Fruit fly (Drosophila melanogaster) whole organism, embryonic: ENCODE results near the gene CG13920.

Experiments used
- Abd-B ChIP-seq: fragments of 200-800 bp; sonication (Bioruptor generic); optimal IDR thresholded peaks from 2 replicates; lab custom pipeline; 2018; ENCODE audit warnings: missing biosample characterization, mild to moderate bottlenecking, missing genetic modification characterization, moderate library complexity
- CG10267 ChIP-seq: fragments of 200-800 bp; sonication (Bioruptor generic); optimal IDR thresholded peaks from 2 replicates; lab custom pipeline; 2018; ENCODE audit warnings: missing biosample characterization, mild to moderate bottlenecking, missing genetic modification characterization, moderate library complexity
- CG11456 ChIP-seq: fragments of 200-800 bp; sonication (Bioruptor generic); IDR thresholded peaks from 3 replicates; pipeline ENCODE4 v1.3.6; 2022; ENCODE audit warnings: missing biosample characterization, missing genetic modification characterization
- CG12744 ChIP-seq: fragments of 200-800 bp; sonication (Bioruptor generic); optimal IDR thresholded peaks from 2 replicates; lab custom pipeline; 2016; ENCODE audit warnings: missing biosample characterization, missing genetic modification characterization
- CG12942 ChIP-seq: fragments of 200-800 bp; sonication (Bioruptor generic); optimal IDR thresholded peaks from 3 replicates; lab custom pipeline; 2016; ENCODE audit warnings: missing biosample characterization, missing genetic modification characterization
- CG14014 ChIP-seq: fragments of 200-800 bp; sonication (Bioruptor generic); IDR thresholded peaks from 2 replicates; pipeline ENCODE4 v1.3.6; 2022; ENCODE audit warnings: missing biosample characterization, missing genetic modification characterization
- CG15269 ChIP-seq: fragments of 200-800 bp; sonication (Bioruptor generic); optimal IDR thresholded peaks from 2 replicates; lab custom pipeline; 2018; ENCODE audit warnings: missing biosample characterization, mild to moderate bottlenecking, missing genetic modification characterization, moderate library complexity
- CG18619 ChIP-seq: fragments of 200-800 bp; sonication (Bioruptor generic); optimal IDR thresholded peaks from 3 replicates; lab custom pipeline; 2017; ENCODE audit warnings: missing biosample characterization, mild to moderate bottlenecking, missing genetic modification characterization
- CG18764 ChIP-seq: fragments of 200-800 bp; sonication (Bioruptor generic); optimal IDR thresholded peaks from 3 replicates; lab custom pipeline; 2016; ENCODE audit warnings: missing biosample characterization, missing genetic modification characterization
- CG2889 ChIP-seq: fragments of 200-800 bp; sonication (Bioruptor generic); IDR thresholded peaks from 3 replicates; pipeline ENCODE4 v1.3.6; 2022; ENCODE audit warnings: missing biosample characterization, missing genetic modification characterization
- CG30403 ChIP-seq: fragments of 200-800 bp; sonication (Bioruptor generic); optimal IDR thresholded peaks from 3 replicates; lab custom pipeline; 2016; ENCODE audit warnings: missing biosample characterization, missing genetic modification characterization
- CG32772 ChIP-seq: fragments of 200-800 bp; sonication (Bioruptor generic); IDR thresholded peaks from 2 replicates; pipeline ENCODE4 v1.3.6; 2022; ENCODE audit warnings: missing biosample characterization, missing genetic modification characterization
- CG3407 ChIP-seq: fragments of 200-800 bp; sonication (Bioruptor generic); optimal IDR thresholded peaks from 2 replicates; lab custom pipeline; 2018; ENCODE audit warnings: missing biosample characterization, mild to moderate bottlenecking, missing genetic modification characterization
- CG42726 ChIP-seq: fragments of 200-800 bp; sonication (Bioruptor generic); IDR thresholded peaks from 2 replicates; pipeline ENCODE4 v1.3.6; 2022; ENCODE audit warnings: missing biosample characterization, missing genetic modification characterization; ENCODE audit not compliant: partially characterized antibody
- CG6654 ChIP-seq: fragments of 200-800 bp; sonication (Bioruptor generic); optimal IDR thresholded peaks from 2 replicates; lab custom pipeline; 2017; ENCODE audit warnings: missing biosample characterization, mild to moderate bottlenecking, missing genetic modification characterization
- CG7357 ChIP-seq: fragments of 200-800 bp; sonication (Bioruptor generic); IDR thresholded peaks from 3 replicates; pipeline ENCODE4 v1.3.6; 2022; ENCODE audit warnings: missing biosample characterization, missing genetic modification characterization
- CG9727 ChIP-seq: fragments of 200-800 bp; sonication (Bioruptor generic); optimal IDR thresholded peaks from 3 replicates; lab custom pipeline; 2017; ENCODE audit warnings: missing biosample characterization, mild to moderate bottlenecking, missing genetic modification characterization
- Dip3 ChIP-seq: fragments of 200-800 bp; sonication (Bioruptor generic); optimal IDR thresholded peaks from 3 replicates; lab custom pipeline; 2016; ENCODE audit warnings: missing biosample characterization, missing genetic modification characterization
- Elba2 ChIP-seq: fragments of 200-800 bp; sonication (Bioruptor generic); optimal IDR thresholded peaks from 3 replicates; lab custom pipeline; 2016; ENCODE audit warnings: missing biosample characterization, missing genetic modification characterization
- Ets65A ChIP-seq: fragments of 200-800 bp; sonication (Bioruptor generic); peaks from one replicate; lab custom pipeline; 2016; ENCODE audit warnings: missing biosample characterization, missing genetic modification characterization
- Ets97D ChIP-seq: fragments of 200-800 bp; sonication (Bioruptor generic); optimal IDR thresholded peaks from 3 replicates; lab custom pipeline; 2016; ENCODE audit warnings: missing biosample characterization, missing genetic modification characterization
- Fer3 ChIP-seq: fragments of 200-800 bp; sonication (Bioruptor generic); optimal IDR thresholded peaks from 2 replicates; lab custom pipeline; 2018; ENCODE audit warnings: missing biosample characterization, mild to moderate bottlenecking, missing genetic modification characterization, moderate library complexity
- Gsc ChIP-seq: fragments of 200-800 bp; sonication (Bioruptor generic); IDR thresholded peaks from 2 replicates; pipeline ENCODE4 v1.3.6; 2022; ENCODE audit warnings: missing biosample characterization, missing genetic modification characterization
- Hmx ChIP-seq: fragments of 200-800 bp; sonication (Bioruptor generic); optimal IDR thresholded peaks from 2 replicates; lab custom pipeline; 2016; ENCODE audit warnings: missing biosample characterization, missing genetic modification characterization
- Hr3 ChIP-seq: fragments of 200-800 bp; sonication (Bioruptor generic); optimal IDR thresholded peaks from 3 replicates; lab custom pipeline; 2016; ENCODE audit warnings: missing biosample characterization, missing genetic modification characterization
- Hr51 ChIP-seq, 2 experiments: fragments of 200-800 bp; sonication (Bioruptor generic); optimal IDR thresholded peaks; 2 replicates in 1 of 2; 3 replicates in 1 of 2; lab custom pipeline; 2016 to 2018; ENCODE audit warnings: missing biosample characterization in 2 of 2, missing genetic modification characterization in 2 of 2, mild to moderate bottlenecking in 1 of 2, moderate library complexity in 1 of 2
- Med ChIP-seq: fragments of 200-800 bp; sonication (Bioruptor generic); peaks from one replicate; lab custom pipeline; 2016; ENCODE audit warnings: missing biosample characterization, missing genetic modification characterization, mild to moderate bottlenecking, inconsistent platforms, moderate library complexity
- Mrtf ChIP-seq: fragments of 200-800 bp; sonication (Bioruptor generic); IDR thresholded peaks from 3 replicates; pipeline ENCODE4 v1.3.6; 2022; ENCODE audit warnings: missing biosample characterization, missing genetic modification characterization
- Myb ChIP-seq: fragments of 200-800 bp; sonication (Bioruptor generic); optimal IDR thresholded peaks from 2 replicates; lab custom pipeline; 2016; ENCODE audit warnings: missing biosample characterization, missing genetic modification characterization
- Ssrp ChIP-seq: fragments of 200-800 bp; sonication (Bioruptor generic); optimal IDR thresholded peaks from 2 replicates; lab custom pipeline; 2018; ENCODE audit warnings: missing biosample characterization, mild to moderate bottlenecking, missing genetic modification characterization, moderate library complexity
- ab ChIP-seq: fragments of 200-800 bp; sonication (Bioruptor generic); optimal IDR thresholded peaks from 2 replicates; lab custom pipeline; 2016; ENCODE audit warnings: missing biosample characterization, missing genetic modification characterization
- ac ChIP-seq: fragments of 200-800 bp; sonication (Bioruptor generic); optimal IDR thresholded peaks from 3 replicates; lab custom pipeline; 2017; ENCODE audit warnings: missing biosample characterization, mild to moderate bottlenecking, missing genetic modification characterization
- ara ChIP-seq: fragments of 200-800 bp; sonication (Bioruptor generic); IDR thresholded peaks from 2 replicates; pipeline ENCODE4 v1.3.6; 2022; ENCODE audit warnings: missing biosample characterization, missing genetic modification characterization
- bbx ChIP-seq: fragments of 200-800 bp; sonication (Bioruptor generic); IDR thresholded peaks from 2 replicates; pipeline ENCODE4 v1.3.6; 2022; ENCODE audit warnings: missing biosample characterization, missing genetic modification characterization; ENCODE audit not compliant: partially characterized antibody
- cad ChIP-seq: fragments of >200 bp; optimal IDR thresholded peaks from 2 replicates; lab custom pipeline; 2017; ENCODE audit warnings: missing biosample characterization, missing genetic modification characterization
- cas ChIP-seq: fragments of 200-800 bp; sonication (Bioruptor generic); IDR thresholded peaks from 2 replicates; pipeline ENCODE4 v1.3.6; 2022; ENCODE audit warnings: missing biosample characterization, missing genetic modification characterization
- chif ChIP-seq, 2 experiments: fragments of 200-800 bp; sonication (Bioruptor generic); optimal IDR thresholded peaks; 3 replicates each; lab custom pipeline; 2016; ENCODE audit warnings: missing biosample characterization in 2 of 2, missing genetic modification characterization in 2 of 2
- chinmo ChIP-seq: fragments of 200-800 bp; sonication (Bioruptor generic); IDR thresholded peaks from 4 replicates; pipeline ENCODE4 v1.3.6; 2022; ENCODE audit warnings: missing biosample characterization, missing genetic modification characterization; ENCODE audit not compliant: partially characterized antibody
- dmrt11E ChIP-seq: fragments of 200-800 bp; sonication (Bioruptor generic); optimal IDR thresholded peaks from 3 replicates; lab custom pipeline; 2018; ENCODE audit warnings: missing biosample characterization, mild to moderate bottlenecking, missing genetic modification characterization, moderate library complexity
- eyg ChIP-seq: fragments of 200-800 bp; sonication (Bioruptor generic); optimal IDR thresholded peaks from 3 replicates; lab custom pipeline; 2016; ENCODE audit warnings: missing biosample characterization, missing genetic modification characterization
- gfzf ChIP-seq: fragments of 200-800 bp; sonication (Bioruptor generic); optimal IDR thresholded peaks from 2 replicates; lab custom pipeline; 2016; ENCODE audit warnings: missing biosample characterization, mild to moderate bottlenecking, missing genetic modification characterization, moderate library complexity
- ham ChIP-seq: fragments of 200-800 bp; sonication (Bioruptor generic); IDR thresholded peaks from 2 replicates; pipeline ENCODE4 v1.3.6; 2022; ENCODE audit warnings: missing biosample characterization, missing genetic modification characterization
- maf-S ChIP-seq: fragments of 200-800 bp; sonication (Bioruptor generic); optimal IDR thresholded peaks from 2 replicates; lab custom pipeline; 2016; ENCODE audit warnings: missing biosample characterization, missing genetic modification characterization
- nerfin-2 ChIP-seq: fragments of 200-800 bp; sonication (Bioruptor generic); IDR thresholded peaks from 2 replicates; pipeline ENCODE4 v1.3.6; 2022; ENCODE audit warnings: missing biosample characterization, missing genetic modification characterization; ENCODE audit not compliant: partially characterized antibody
- pita ChIP-seq: fragments of 200-800 bp; sonication (Bioruptor generic); optimal IDR thresholded peaks from 2 replicates; lab custom pipeline; 2017; ENCODE audit warnings: missing biosample characterization, mild to moderate bottlenecking, missing genetic modification characterization
- ro ChIP-seq: fragments of 200-800 bp; sonication (Bioruptor generic); IDR thresholded peaks from 2 replicates; pipeline ENCODE4 v1.3.6; 2022; ENCODE audit warnings: missing biosample characterization, missing genetic modification characterization
- tap ChIP-seq: fragments of 200-800 bp; optimal IDR thresholded peaks from 3 replicates; lab custom pipeline; 2019; ENCODE audit warnings: missing biosample characterization, mild to moderate bottlenecking, missing genetic modification characterization, moderate library complexity
- trem ChIP-seq: fragments of 200-800 bp; optimal IDR thresholded peaks from 3 replicates; lab custom pipeline; 2019; ENCODE audit warnings: missing biosample characterization, mild to moderate bottlenecking, missing genetic modification characterization, moderate library complexity
- zf30C ChIP-seq: fragments of 200-800 bp; sonication (Bioruptor generic); optimal IDR thresholded peaks from 3 replicates; lab custom pipeline; 2018; ENCODE audit warnings: missing biosample characterization, mild to moderate bottlenecking, missing genetic modification characterization

The CG13920 gene

dm6 chr3L:1639185-1639812, 9.4 kb upstream of the CG13920 start, which contains the start of the genes Mettl2 and Bgb (continued):
- TF ChIP-seq ab (GFP tag; lab: Kevin White, UChicago) (peak; percentile 49), trem (tag; lab: Kevin White, UChicago) (peak; percentile 78), Myb (GFP tag; lab: Kevin White, UChicago) (peak; percentile 80), CG10267 (tag; lab: Kevin White, UChicago) (peak; percentile 66), cad (no peak), ro (GFP tag; lab: Robert Waterston, UW) (peak; percentile 66), zf30C (GFP tag; lab: Kevin White, UChicago) (no peak), Elba2 (GFP tag; lab: Kevin White, UChicago) (peak; percentile 23), CG7357 (GFP tag; lab: Robert Waterston, UW) (peak; percentile 75), Ets97D (peak; percentile 69), Mrtf (GFP tag; lab: Robert Waterston, UW) (peak; percentile 78), CG11456 (GFP tag; lab: Robert Waterston, UW) (peak; percentile 86), CG14014 (peak; percentile 75), ham (GFP tag; lab: Robert Waterston, UW) (0 out of 2 replicates have a peak, but pooled peaks have one; percentile 31), bbx (GFP tag; lab: Robert Waterston, UW) (peak; percentile 41; the same call in 1 of the 2 replicates), gfzf (GFP tag; lab: Kevin White, UChicago) (peak; percentile 64), dmrt11E (tag; lab: Kevin White, UChicago) (peak; percentile 67), CG12744 (no peak), Hr3 (GFP tag; lab: Kevin White, UChicago) (peak; percentile 80), CG6654 (GFP tag; lab: Kevin White, UChicago) (peak; percentile 16), tap (tag; lab: Kevin White, UChicago) (no peak), eyg (GFP tag; lab: Kevin White, UChicago) (peak; percentile 73), Med (GFP tag; lab: Kevin White, UChicago) (peak; percentile 94), maf-S (GFP tag; lab: Kevin White, UChicago) (peak; percentile 80), CG42726 (GFP tag; lab: Robert Waterston, UW) (no peak), Gsc (peak; percentile 64), nerfin-2 (GFP tag; lab: Robert Waterston, UW) (no peak), ara (peak; percentile 67), CG3407 (GFP tag; lab: Kevin White, UChicago) (peak; percentile 18), pita (GFP tag; lab: Kevin White, UChicago) (no peak), CG18619 (peak; percentile 56), Abd-B (GFP tag; lab: Kevin White, UChicago) (peak; percentile 86), Hmx (GFP tag; lab: Kevin White, UChicago) (no peak), Fer3 (tag; lab: Kevin White, UChicago) (peak; percentile 77), CG2889 (GFP tag; lab: Robert Waterston, UW) (peak; percentile 47; the same call in 1 of the 3 replicates), CG30403 (GFP tag; lab: Kevin White, UChicago) (peak; percentile 92), Hr51 (GFP tag; optimal IDR thresholded peaks at IDR 0.05; lab: Kevin White, UChicago) (peak; percentile 60 to 68), CG12942 (peak; percentile 61), CG15269 (tag; lab: Kevin White, UChicago) (no peak), CG9727 (GFP tag; lab: Kevin White, UChicago) (peak; percentile 72), chif (GFP tag; optimal IDR thresholded peaks at IDR 0.05; lab: Kevin White, UChicago) (peak; percentile 70 to 84), CG18764 (GFP tag; lab: Kevin White, UChicago) (peak; percentile 72), ac (GFP tag; lab: Kevin White, UChicago) (no peak), cas (GFP tag; lab: Robert Waterston, UW) (peak; percentile 75), CG32772 (GFP tag; lab: Robert Waterston, UW) (peak; percentile 86), Dip3 (GFP tag; lab: Kevin White, UChicago) (peak; percentile 80), Ssrp (tag; lab: Kevin White, UChicago) (peak; percentile 73), chinmo (GFP tag; lab: Robert Waterston, UW) (no peak), Ets65A (GFP tag; lab: Kevin White, UChicago) (peak; percentile 98)
